Fruit fly (Drosophila melanogaster): ENCODE results near the gene Bsg.

The Bsg gene

DNA sequence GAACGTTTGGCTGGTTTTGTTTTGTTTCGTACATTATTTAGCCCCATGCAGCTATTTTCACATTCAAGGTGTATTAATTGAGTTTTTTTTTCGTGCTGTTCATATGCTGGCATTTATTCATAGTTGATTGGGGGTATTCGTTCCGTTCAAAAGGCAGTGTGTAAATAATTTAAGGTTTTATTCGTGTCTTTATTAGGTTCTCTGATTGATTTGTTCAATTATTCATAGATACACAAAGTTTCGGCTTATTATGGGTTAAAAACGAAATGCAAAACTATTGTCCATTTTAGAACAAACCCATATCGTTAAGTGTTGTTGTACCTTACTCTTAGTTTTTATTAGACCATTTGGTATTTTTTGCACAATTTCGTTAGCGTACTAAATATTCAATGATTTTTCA, 8.2 kb downstream of the Bsg start:
- TF ChIP-seq N (GFP tag; optimal IDR thresholded peaks at IDR 0.05) (no peak), Dif (GFP tag; optimal IDR thresholded peaks at IDR 0.05; ENCODE audit: partially characterized antibody) (no peak), rgr (GFP tag; optimal IDR thresholded peaks at IDR 0.05) (no peak), dl (GFP tag; optimal IDR thresholded peaks at IDR 0.05; ENCODE audit: insufficient read depth in 1 of 2, partially characterized antibody in 2 of 2) (no peak), OdsH (GFP tag; optimal IDR thresholded peaks at IDR 0.05) (no peak), Hr78 (GFP tag; optimal IDR thresholded peaks at IDR 0.05) (no peak), CrebA (GFP tag; optimal IDR thresholded peaks at IDR 0.05; ENCODE audit: borderline replicate concordance) (no peak), dsf (GFP tag; optimal IDR thresholded peaks at IDR 0.05; ENCODE audit: borderline replicate concordance) (no peak), GATAd (GFP tag; optimal IDR thresholded peaks at IDR 0.05) (no peak), Jra (GFP tag; optimal IDR thresholded peaks at IDR 0.05) (no peak), HLH106 (tag; optimal IDR thresholded peaks at IDR 0.05) (no peak), dmrt93B (GFP tag; optimal IDR thresholded peaks at IDR 0.05) (no peak), Mio (GFP tag; optimal IDR thresholded peaks at IDR 0.05) (no peak), fru (GFP tag; optimal IDR thresholded peaks at IDR 0.05) (no peak), Hnf4 (GFP tag; optimal IDR thresholded peaks at IDR 0.05) (no peak)

DNA sequence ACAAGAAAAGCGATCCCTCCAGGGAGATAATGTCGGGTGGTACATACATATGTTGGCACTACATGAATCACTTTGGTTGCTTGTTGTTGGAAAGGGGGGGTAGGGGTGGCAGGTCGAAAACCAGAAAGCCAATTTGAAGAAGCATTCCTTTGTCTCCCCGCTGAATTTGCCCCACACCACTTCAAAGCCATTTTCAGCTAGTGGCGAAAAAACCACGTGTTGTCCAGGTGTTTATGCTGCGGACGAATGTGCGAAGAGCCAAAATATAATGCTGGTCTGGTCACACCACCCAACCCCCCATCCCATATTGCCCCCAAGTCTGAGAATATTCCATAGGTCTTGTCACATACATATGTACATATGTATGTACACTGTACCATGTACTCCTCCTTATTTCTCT, 8.7 kb downstream of the Bsg start:
- TF ChIP-seq psq (GFP tag; optimal IDR thresholded peaks at IDR 0.05) = no peak
- no peak for TF ChIP-seq rgr (GFP tag; optimal IDR thresholded peaks at IDR 0.05)
- TF ChIP-seq Dfd (GFP tag; optimal IDR thresholded peaks at IDR 0.05) = no peak
- TF ChIP-seq N (GFP tag; optimal IDR thresholded peaks at IDR 0.05) = no peak
- TF ChIP-seq dmrt93B (GFP tag; optimal IDR thresholded peaks at IDR 0.05) = no peak
- TF ChIP-seq CrebA (GFP tag; optimal IDR thresholded peaks at IDR 0.05; ENCODE audit: borderline replicate concordance) = no peak
- TF ChIP-seq h (GFP tag; optimal IDR thresholded peaks at IDR 0.05) = no peak
- TF ChIP-seq Dif (GFP tag; optimal IDR thresholded peaks at IDR 0.05; ENCODE audit: partially characterized antibody) = no peak
- TF ChIP-seq CG9705 (GFP tag; optimal IDR thresholded peaks at IDR 0.05) = no peak
- TF ChIP-seq lola (GFP tag; optimal IDR thresholded peaks at IDR 0.05) = no peak
- no peak for TF ChIP-seq dsf (GFP tag; optimal IDR thresholded peaks at IDR 0.05; ENCODE audit: borderline replicate concordance)
- TF ChIP-seq jim (GFP tag; optimal IDR thresholded peaks at IDR 0.05) = no peak
- TF ChIP-seq fru (GFP tag; optimal IDR thresholded peaks at IDR 0.05) = no peak
- no peak for TF ChIP-seq GATAd (GFP tag; optimal IDR thresholded peaks at IDR 0.05)
- TF ChIP-seq pan (optimal IDR thresholded peaks at IDR 0.05) = no peak
- no peak for TF ChIP-seq Sp1 (GFP tag; optimal IDR thresholded peaks at IDR 0.05)
- TF ChIP-seq Hr83 (GFP tag; optimal IDR thresholded peaks at IDR 0.05; ENCODE audit: poor library complexity, severe bottlenecking) = no peak
- no peak for TF ChIP-seq Jra (GFP tag; optimal IDR thresholded peaks at IDR 0.05)
- no peak for TF ChIP-seq OdsH (GFP tag; optimal IDR thresholded peaks at IDR 0.05)

DNA sequence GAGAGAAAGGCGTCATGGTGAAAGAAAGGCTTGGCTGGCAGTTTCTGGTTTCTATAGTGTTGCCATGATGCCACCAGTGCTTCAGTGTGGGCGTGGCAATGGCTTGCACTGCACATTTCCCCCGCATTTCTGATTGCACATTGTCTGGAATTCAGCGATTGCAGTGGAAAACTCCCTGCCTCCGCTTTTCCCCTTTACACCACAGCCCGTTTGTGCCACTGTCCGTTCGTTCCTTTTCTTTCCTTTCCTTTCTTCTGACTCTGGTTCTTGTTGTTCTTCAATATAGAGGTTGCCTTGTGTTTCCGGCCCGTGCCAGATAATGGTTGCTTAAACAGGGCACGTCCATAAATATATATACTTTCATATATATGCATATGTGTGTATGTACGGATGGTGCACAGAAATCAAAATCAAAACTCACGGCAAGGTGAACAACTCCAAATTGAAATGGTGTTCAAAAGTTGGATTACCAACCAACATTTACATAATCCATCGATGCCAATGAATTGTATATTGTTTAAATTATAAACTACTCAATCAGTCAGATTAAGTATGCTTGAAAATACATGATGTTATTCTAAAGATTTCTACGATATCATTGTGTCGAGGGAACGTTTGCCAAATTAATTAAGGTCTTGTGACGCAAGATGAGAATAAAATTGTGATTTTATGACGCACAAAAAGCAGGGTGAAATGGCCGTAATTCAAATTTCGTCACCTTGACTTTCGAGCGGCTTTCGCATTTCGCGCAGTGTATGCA, 10.1 kb downstream of the Bsg start:
- TF ChIP-seq rgr (GFP tag; optimal IDR thresholded peaks at IDR 0.05) (no peak), sage (GFP tag; optimal IDR thresholded peaks at IDR 0.05) (no peak), tai (GFP tag; optimal IDR thresholded peaks at IDR 0.05) (no peak), Jra (GFP tag; optimal IDR thresholded peaks at IDR 0.05) (no peak), Abd-B (GFP tag; optimal IDR thresholded peaks at IDR 0.05) (no peak), Rel (GFP tag; optimal IDR thresholded peaks at IDR 0.05) (no peak), Rel (tag; optimal IDR thresholded peaks at IDR 0.05) (peak; percentile 22), psq (GFP tag; optimal IDR thresholded peaks at IDR 0.05) (peak; percentile 49), jim (GFP tag; optimal IDR thresholded peaks at IDR 0.05) (no peak), dsf (GFP tag; optimal IDR thresholded peaks at IDR 0.05; ENCODE audit: borderline replicate concordance) (no peak)

- TF ChIP-seq HLH106 (tag; optimal IDR thresholded peaks at IDR 0.05) (no peak), sv (GFP tag; optimal IDR thresholded peaks at IDR 0.05) (no peak), Rel (GFP tag; optimal IDR thresholded peaks at IDR 0.05) (no peak), Rel (tag; optimal IDR thresholded peaks at IDR 0.05) (peak; percentile 28)
Observed at dm6 chr2L:8094058-8094825, 11.0 kb downstream of the Bsg start.

Data from whole organism, wandering third instar larva.